Fruit fly (Drosophila melanogaster) whole organism, embryonic: ENCODE measurements around the gene mRRF2.
A peak's percentile ranks its signal among the peaks of the same experiment; 100 is the strongest.

Experiments used
- Atf6 ChIP-seq: fragments of 200-800 bp; sonication (Bioruptor generic); IDR thresholded peaks from 2 replicates; pipeline ENCODE4 v1.3.6; 2022; ENCODE audit warnings: missing biosample characterization, missing genetic modification characterization
- Awh ChIP-seq: fragments of 200-800 bp; sonication (Bioruptor generic); IDR thresholded peaks from 2 replicates; pipeline ENCODE4, ENCODE4 v1.3.6; 2022; ENCODE audit warnings: missing biosample characterization, missing genetic modification characterization
- Bgb ChIP-seq: fragments of 200-800 bp; sonication (Bioruptor generic); IDR thresholded peaks from 2 replicates; pipeline ENCODE4 v1.3.6; 2022; ENCODE audit warnings: missing biosample characterization, missing genetic modification characterization; ENCODE audit not compliant: partially characterized antibody
- CG10209 ChIP-seq: fragments of 200-800 bp; sonication (Bioruptor generic); optimal IDR thresholded peaks from 3 replicates; lab custom pipeline; 2017; ENCODE audit warnings: missing biosample characterization, mild to moderate bottlenecking, missing genetic modification characterization, missing genetic modification reagents
- CG10543 ChIP-seq: fragments of 200-800 bp; sonication (Bioruptor generic); optimal IDR thresholded peaks from 3 replicates; lab custom pipeline; 2017; ENCODE audit warnings: missing biosample characterization, mild to moderate bottlenecking, missing genetic modification characterization, moderate library complexity
- CG12155 ChIP-seq: fragments of 200-800 bp; sonication (Bioruptor generic); optimal IDR thresholded peaks from 3 replicates; lab custom pipeline; 2016; ENCODE audit warnings: missing biosample characterization, missing genetic modification characterization
- CG12769 ChIP-seq: fragments of 200-800 bp; sonication (Bioruptor generic); optimal IDR thresholded peaks from 2 replicates; lab custom pipeline; 2019; ENCODE audit warnings: missing biosample characterization, mild to moderate bottlenecking, missing genetic modification characterization, moderate library complexity
- CG13287 ChIP-seq: fragments of 200-800 bp; sonication (Bioruptor generic); IDR thresholded peaks from 2 replicates; pipeline ENCODE4 v1.3.6; 2022; ENCODE audit warnings: missing biosample characterization, missing genetic modification characterization; ENCODE audit not compliant: partially characterized antibody
- CG13624 ChIP-seq: fragments of 200-800 bp; sonication (Bioruptor generic); optimal IDR thresholded peaks from 2 replicates; lab custom pipeline; 2016; ENCODE audit warnings: missing biosample characterization, missing genetic modification characterization
- CG15269 ChIP-seq: fragments of 200-800 bp; sonication (Bioruptor generic); optimal IDR thresholded peaks from 2 replicates; lab custom pipeline; 2018; ENCODE audit warnings: missing biosample characterization, mild to moderate bottlenecking, missing genetic modification characterization, moderate library complexity
- CG18599 ChIP-seq: fragments of 200-800 bp; sonication (Bioruptor generic); optimal IDR thresholded peaks from 3 replicates; lab custom pipeline; 2017; ENCODE audit warnings: missing biosample characterization, missing genetic modification characterization, mild to moderate bottlenecking, moderate library complexity, missing genetic modification reagents
- CG2202 ChIP-seq: fragments of 200-800 bp; sonication (Bioruptor generic); optimal IDR thresholded peaks from 2 replicates; lab custom pipeline; 2018; ENCODE audit warnings: missing biosample characterization, mild to moderate bottlenecking, missing genetic modification characterization
- CG2712 ChIP-seq: fragments of 200-800 bp; optimal IDR thresholded peaks from 3 replicates; lab custom pipeline; 2019; ENCODE audit warnings: missing biosample characterization, mild to moderate bottlenecking, missing genetic modification characterization, moderate library complexity
- CG2875 ChIP-seq: fragments of 200-800 bp; sonication (Bioruptor generic); optimal IDR thresholded peaks from 2 replicates; lab custom pipeline; 2017; ENCODE audit warnings: missing biosample characterization, mild to moderate bottlenecking, missing genetic modification characterization, missing genetic modification reagents
- CG6854 ChIP-seq: fragments of 200-800 bp; sonication (Bioruptor generic); optimal IDR thresholded peaks from 3 replicates; lab custom pipeline; 2017; ENCODE audit warnings: missing biosample characterization, mild to moderate bottlenecking, missing genetic modification characterization
- CG7372 ChIP-seq: fragments of 200-800 bp; sonication (Bioruptor generic); IDR thresholded peaks from 2 replicates; pipeline ENCODE4 v1.3.6; 2022; ENCODE audit warnings: missing biosample characterization, missing genetic modification characterization
- D ChIP-seq, 2 experiments: fragments of 200-800 bp in 1 of 2; fragments of >200 bp in 1 of 2; sonication (Bioruptor generic) in 1 of 2; optimal IDR thresholded peaks; 2 replicates in 1 of 2; 3 replicates in 1 of 2; lab custom pipeline; 2017; ENCODE audit warnings: mild to moderate bottlenecking in 1 of 2, missing biosample characterization in 1 of 2, missing genetic modification characterization in 1 of 2, missing genetic modification reagents in 1 of 2
- Dll ChIP-seq: fragments of 200-800 bp; sonication (Bioruptor generic); IDR thresholded peaks from 4 replicates; pipeline ENCODE4 v1.3.6; 2022; ENCODE audit warnings: missing biosample characterization, missing genetic modification characterization; ENCODE audit not compliant: partially characterized antibody
- Dref ChIP-seq: fragments of 200-800 bp; sonication (Bioruptor generic); IDR thresholded peaks from 2 replicates; pipeline ENCODE4 v1.3.6; 2022; ENCODE audit warnings: missing biosample characterization, missing genetic modification characterization
- Elba2 ChIP-seq: fragments of 200-800 bp; sonication (Bioruptor generic); optimal IDR thresholded peaks from 3 replicates; lab custom pipeline; 2016; ENCODE audit warnings: missing biosample characterization, missing genetic modification characterization
- Fer3 ChIP-seq: fragments of 200-800 bp; sonication (Bioruptor generic); optimal IDR thresholded peaks from 2 replicates; lab custom pipeline; 2018; ENCODE audit warnings: missing biosample characterization, mild to moderate bottlenecking, missing genetic modification characterization, moderate library complexity
- H2.0 ChIP-seq: fragments of 200-800 bp; sonication (Bioruptor generic); IDR thresholded peaks from 2 replicates; pipeline ENCODE4 v1.3.6; 2022; ENCODE audit warnings: missing biosample characterization, missing genetic modification characterization
- Med ChIP-seq: fragments of 200-800 bp; sonication (Bioruptor generic); peaks from one replicate; lab custom pipeline; 2016; ENCODE audit warnings: missing biosample characterization, missing genetic modification characterization, mild to moderate bottlenecking, inconsistent platforms, moderate library complexity
- Nf-YA ChIP-seq: fragments of 200-800 bp; sonication (Bioruptor generic); IDR thresholded peaks from 2 replicates; pipeline ENCODE4 v1.3.6; 2022; ENCODE audit warnings: missing biosample characterization, missing genetic modification characterization
- Opbp ChIP-seq: fragments of 200-800 bp; sonication (Bioruptor generic); IDR thresholded peaks from 3 replicates; pipeline ENCODE4 v1.3.6; 2022; ENCODE audit warnings: missing biosample characterization, missing genetic modification characterization; ENCODE audit not compliant: partially characterized antibody
- Scr ChIP-seq: fragments of 200-800 bp; sonication (Bioruptor generic); IDR thresholded peaks from 2 replicates; pipeline ENCODE4 v1.3.6; 2022; ENCODE audit warnings: missing biosample characterization, missing genetic modification characterization; ENCODE audit not compliant: partially characterized antibody
- Side ChIP-seq: fragments of 200-800 bp; sonication (Bioruptor generic); optimal IDR thresholded peaks from 2 replicates; lab custom pipeline; 2016; ENCODE audit warnings: missing biosample characterization, missing genetic modification characterization
- Sin3A ChIP-seq: fragments of >200 bp; optimal IDR thresholded peaks from 2 replicates; lab custom pipeline; 2018
- ash1 ChIP-seq: fragments of 200-800 bp; sonication (Bioruptor generic); optimal IDR thresholded peaks from 2 replicates; lab custom pipeline; 2018; ENCODE audit warnings: missing biosample characterization, mild to moderate bottlenecking, missing genetic modification characterization
- bab2 ChIP-seq: fragments of 200-800 bp; sonication (Bioruptor generic); optimal IDR thresholded peaks from 2 replicates; lab custom pipeline; 2016; ENCODE audit warnings: missing biosample characterization, missing genetic modification characterization
- bigmax ChIP-seq: fragments of 200-800 bp; sonication (Bioruptor generic); optimal IDR thresholded peaks from 2 replicates; lab custom pipeline; 2018; ENCODE audit warnings: missing biosample characterization, mild to moderate bottlenecking, missing genetic modification characterization
- bsh ChIP-seq, 2 experiments: fragments of 200-800 bp; sonication (Bioruptor generic); optimal IDR thresholded peaks; 2 replicates each; lab custom pipeline; 2017 to 2018; ENCODE audit warnings: mild to moderate bottlenecking in 2 of 2, missing biosample characterization in 2 of 2, missing genetic modification characterization in 2 of 2, moderate library complexity in 1 of 2
- chinmo ChIP-seq: fragments of 200-800 bp; sonication (Bioruptor generic); IDR thresholded peaks from 4 replicates; pipeline ENCODE4 v1.3.6; 2022; ENCODE audit warnings: missing biosample characterization, missing genetic modification characterization; ENCODE audit not compliant: partially characterized antibody
- cwo ChIP-seq: fragments of 200-800 bp; sonication (Bioruptor generic); optimal IDR thresholded peaks from 3 replicates; lab custom pipeline; 2017; ENCODE audit warnings: missing biosample characterization, missing genetic modification characterization, mild to moderate bottlenecking, moderate library complexity, missing genetic modification reagents
- dm ChIP-seq: fragments of 200-800 bp; sonication (Bioruptor generic); optimal IDR thresholded peaks from 3 replicates; lab custom pipeline; 2016; ENCODE audit warnings: missing biosample characterization, missing genetic modification characterization
- emc ChIP-seq: fragments of 200-800 bp; sonication (Bioruptor generic); optimal IDR thresholded peaks from 2 replicates; lab custom pipeline; 2016; ENCODE audit warnings: missing biosample characterization, missing genetic modification characterization
- grau ChIP-seq: fragments of 200-800 bp; optimal IDR thresholded peaks from 3 replicates; lab custom pipeline; 2019; ENCODE audit warnings: missing biosample characterization, mild to moderate bottlenecking, missing genetic modification characterization, moderate library complexity
- kay ChIP-seq: fragments of 200-800 bp; sonication (Bioruptor generic); optimal IDR thresholded peaks from 2 replicates; lab custom pipeline; 2016; ENCODE audit warnings: missing biosample characterization, missing genetic modification characterization
- lola ChIP-seq, 3 experiments: fragments of >200 bp in 2 of 3; fragments of 200-800 bp in 1 of 3; sonication (Bioruptor generic) in 1 of 3; optimal IDR thresholded peaks; 2 replicates each; lab custom pipeline; 2017 to 2019; ENCODE audit warnings: missing biosample characterization in 3 of 3, missing genetic modification characterization in 3 of 3, mild to moderate bottlenecking in 1 of 3, moderate library complexity in 1 of 3
- pfk ChIP-seq: fragments of 200-800 bp; sonication (Bioruptor generic); optimal IDR thresholded peaks from 2 replicates; lab custom pipeline; 2018; ENCODE audit warnings: missing biosample characterization, mild to moderate bottlenecking, missing genetic modification characterization, moderate library complexity
- pho ChIP-seq: fragments of 200-800 bp; sonication (Bioruptor generic); optimal IDR thresholded peaks from 2 replicates; lab custom pipeline; 2016; ENCODE audit warnings: missing biosample characterization, missing genetic modification characterization
- repo ChIP-seq: fragments of 200-800 bp; sonication (Bioruptor generic); optimal IDR thresholded peaks from 2 replicates; lab custom pipeline; 2016; ENCODE audit warnings: missing biosample characterization, missing genetic modification characterization
- schlank ChIP-seq: fragments of 200-800 bp; sonication (Bioruptor generic); optimal IDR thresholded peaks from 2 replicates; lab custom pipeline; 2018; ENCODE audit warnings: missing biosample characterization, mild to moderate bottlenecking, missing genetic modification characterization
- scrt ChIP-seq: fragments of 200-800 bp; sonication (Bioruptor generic); optimal IDR thresholded peaks from 2 replicates; lab custom pipeline; 2018; ENCODE audit warnings: missing biosample characterization, mild to moderate bottlenecking, missing genetic modification characterization, moderate library complexity
- slp2 ChIP-seq: fragments of 200-800 bp; sonication (Bioruptor generic); optimal IDR thresholded peaks from 2 replicates; lab custom pipeline; 2016; ENCODE audit warnings: missing biosample characterization, missing genetic modification characterization
- sug ChIP-seq: fragments of 200-800 bp; optimal IDR thresholded peaks from 2 replicates; lab custom pipeline; 2019; ENCODE audit warnings: missing biosample characterization, mild to moderate bottlenecking, missing genetic modification characterization, moderate library complexity
- tio ChIP-seq: fragments of 200-800 bp; sonication (Bioruptor generic); optimal IDR thresholded peaks from 2 replicates; lab custom pipeline; 2017; ENCODE audit warnings: missing biosample characterization, missing genetic modification characterization, inconsistent platforms
- tna ChIP-seq: fragments of 200-800 bp; sonication (Bioruptor generic); IDR thresholded peaks from 2 replicates; pipeline ENCODE4 v1.3.6; 2022; ENCODE audit warnings: missing biosample characterization, missing genetic modification characterization; ENCODE audit not compliant: partially characterized antibody
- zen2 ChIP-seq: fragments of 200-800 bp; sonication (Bioruptor generic); IDR thresholded peaks from 3 replicates; pipeline ENCODE4 v1.3.6; 2022; ENCODE audit warnings: missing biosample characterization, missing genetic modification characterization; ENCODE audit not compliant: partially characterized antibody

mRRF2 gene

DNA sequence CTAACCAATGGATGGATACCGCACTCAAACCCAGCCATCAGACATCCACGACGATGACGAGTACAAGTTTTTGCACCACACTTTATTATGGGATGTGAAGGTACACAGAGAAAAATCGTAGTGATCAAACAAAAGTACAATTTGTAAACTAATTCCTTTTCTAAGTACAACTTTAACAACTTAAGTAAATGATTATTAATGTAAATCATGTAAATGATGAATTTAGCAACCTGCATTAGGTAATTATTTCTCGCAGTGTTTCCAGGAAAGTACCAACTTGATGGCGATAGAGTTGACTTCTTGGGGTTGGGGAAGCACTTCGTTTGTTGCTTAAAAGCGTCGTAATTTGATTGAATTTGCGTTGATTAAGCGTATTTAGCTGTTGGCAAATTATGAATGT lies 49.6 kb downstream of the mRRF2 start (continued):
- peak; percentile 42; the same call in 1 of the 2 replicates for TF ChIP-seq Awh (GFP tag; lab: Robert Waterston, UW)
- no peak for TF ChIP-seq Dref (GFP tag; lab: Robert Waterston, UW)
- no peak for TF ChIP-seq CG12769 (tag; lab: Kevin White, UChicago)
- TF ChIP-seq emc = no peak
- TF ChIP-seq dm (GFP tag; lab: Kevin White, UChicago) = no peak
- peak; percentile 50 for TF ChIP-seq CG6854 (GFP tag; lab: Kevin White, UChicago)
- peak; percentile 67 for TF ChIP-seq CG10209 (GFP tag; lab: Kevin White, UChicago)
- no peak for TF ChIP-seq Elba2
- peak; percentile 34 to 81 for TF ChIP-seq bsh (GFP tag; optimal IDR thresholded peaks at IDR 0.05; lab: Kevin White, UChicago)
- TF ChIP-seq CG2712 = peak; percentile 60
- no peak for TF ChIP-seq tna (GFP tag; lab: Robert Waterston, UW)
- TF ChIP-seq Atf6 = peak; percentile 85
- TF ChIP-seq Side (GFP tag; lab: Kevin White, UChicago) = peak; percentile 38
- TF ChIP-seq ash1 (GFP tag; lab: Kevin White, UChicago) = no peak
- peak; percentile 15 for TF ChIP-seq schlank (tag; lab: Kevin White, UChicago)
- TF ChIP-seq Sin3A (lab: Kevin White, UChicago) = no peak
- TF ChIP-seq CG13287 (GFP tag; lab: Robert Waterston, UW) = no peak
- TF ChIP-seq kay = no peak
- TF ChIP-seq cwo (GFP tag; lab: Kevin White, UChicago) = peak; percentile 63
- TF ChIP-seq Nf-YA (GFP tag; lab: Robert Waterston, UW) = 0 out of 2 replicates have a peak, but pooled peaks have one; percentile 27
- TF ChIP-seq slp2 (GFP tag; lab: Kevin White, UChicago) = peak; percentile 20
- TF ChIP-seq Bgb (GFP tag; lab: Robert Waterston, UW) = no peak
- peak; percentile 57 for TF ChIP-seq tio
- TF ChIP-seq CG7372 (GFP tag; lab: Robert Waterston, UW) = peak; percentile 35; the same call in 1 of the 2 replicates
- TF ChIP-seq Scr (GFP tag; lab: Robert Waterston, UW) = no peak
- TF ChIP-seq CG2202 = no peak
- TF ChIP-seq bab2 (GFP tag; lab: Kevin White, UChicago) = peak; percentile 46
- no peak for TF ChIP-seq chinmo (GFP tag; lab: Robert Waterston, UW)
- no peak for TF ChIP-seq lola (GFP tag; optimal IDR thresholded peaks at IDR 0.05; lab: Kevin White, UChicago)
- peak; percentile 85 for TF ChIP-seq CG18599 (GFP tag; lab: Kevin White, UChicago)
- TF ChIP-seq pfk (GFP tag; lab: Kevin White, UChicago) = no peak
- TF ChIP-seq CG15269 (tag; lab: Kevin White, UChicago) = peak; percentile 75
- TF ChIP-seq sug (tag; lab: Kevin White, UChicago) = no peak
- TF ChIP-seq Med (GFP tag; lab: Kevin White, UChicago) = peak; percentile 89
- TF ChIP-seq Dll (GFP tag; lab: Robert Waterston, UW) = no peak
- no peak for TF ChIP-seq bigmax (GFP tag; lab: Kevin White, UChicago)
- peak; percentile 51 for TF ChIP-seq scrt
- TF ChIP-seq CG10543 (GFP tag; lab: Kevin White, UChicago) = peak; percentile 11
- peak; percentile 83 for TF ChIP-seq H2.0 (GFP tag; lab: Robert Waterston, UW)
- TF ChIP-seq Fer3 = peak; percentile 62
- TF ChIP-seq grau (tag; lab: Kevin White, UChicago) = peak; percentile 72
- no peak for TF ChIP-seq Opbp
- TF ChIP-seq pho = peak; percentile 57
- no peak for TF ChIP-seq zen2 (GFP tag; lab: Robert Waterston, UW)
- peak; percentile 67 for TF ChIP-seq CG12155 (GFP tag; lab: Kevin White, UChicago)
- TF ChIP-seq D (optimal IDR thresholded peaks at IDR 0.05; lab: Kevin White, UChicago) = no peak
- TF ChIP-seq D (GFP tag; optimal IDR thresholded peaks at IDR 0.05; lab: Kevin White, UChicago) = peak; percentile 23
- TF ChIP-seq CG2875 = peak; percentile 47
- peak; percentile 26 for TF ChIP-seq CG13624 (GFP tag; lab: Kevin White, UChicago)
- no peak for TF ChIP-seq repo
